Worm (Caenorhabditis elegans): ENCODE results near the gene cpar-1.

DNA sequence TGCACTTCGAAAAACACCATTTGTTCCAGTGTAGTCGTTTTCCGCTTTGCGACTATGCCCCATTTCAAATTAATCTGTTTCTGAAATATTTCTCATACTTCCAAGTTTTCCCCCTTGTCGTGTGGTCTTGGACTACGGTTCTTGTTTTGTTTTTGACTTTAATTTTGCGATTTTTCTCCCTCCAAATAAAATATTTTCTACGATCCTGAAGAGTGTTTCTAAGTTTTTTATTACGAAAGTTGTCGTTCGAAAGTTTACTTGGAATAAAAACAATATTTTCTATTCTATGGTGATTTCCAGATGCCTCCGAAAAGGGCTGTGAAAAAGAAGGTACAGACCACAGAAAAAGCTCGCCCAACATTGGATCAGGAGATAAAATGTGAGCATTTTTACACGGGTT, 34.0 kb downstream of the cpar-1 start, which contains the start of gene tag-342:
- TF ChIP-seq hlh-8 (tag; optimal IDR thresholded peaks at IDR 0.05) (no peak), ttx-3 (tag; optimal IDR thresholded peaks at IDR 0.05) (no peak), pag-3 (tag; optimal IDR thresholded peaks at IDR 0.05; ENCODE audit: borderline replicate concordance) (no peak)

Data from whole organism, late embryonic.